Worm (Caenorhabditis elegans): ENCODE measurements around the gene dpf-1.

The dpf-1 gene

DNA sequence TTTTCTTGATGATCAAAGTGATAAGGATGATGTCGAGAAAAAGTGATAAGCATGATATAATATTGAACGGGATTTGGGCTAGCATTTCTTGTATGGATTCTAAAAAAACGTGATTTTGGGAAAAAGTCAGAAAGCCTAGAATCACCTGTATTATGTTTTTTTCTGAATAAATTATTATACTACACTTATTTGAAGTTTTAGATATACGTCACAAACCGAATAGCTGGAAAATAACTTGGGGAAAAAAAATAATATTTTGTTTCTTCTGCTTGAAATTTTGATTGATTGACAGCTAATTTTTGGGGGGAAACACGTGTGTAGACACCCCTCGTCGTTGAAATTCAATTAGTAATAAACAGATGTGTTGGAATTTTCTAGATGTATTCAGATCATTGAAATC, 21.4 kb downstream of the dpf-1 start, which contains the start of gene str-264:
str-264 (minus strand) TSS at position 101 of the 400 bp plus-strand sequence.
- TF ChIP-seq mdl-1 (tag; optimal IDR thresholded peaks at IDR 0.05) (no peak), snpc-4 (tag; optimal IDR thresholded peaks at IDR 0.05) (no peak), ama-1 (optimal IDR thresholded peaks at IDR 0.05) (no peak), lin-15B (tag; optimal IDR thresholded peaks at IDR 0.05) (no peak), eor-1 (tag; optimal IDR thresholded peaks at IDR 0.05) (no peak), ZK546.5 (tag; optimal IDR thresholded peaks at IDR 0.05) (no peak), zag-1 (tag; optimal IDR thresholded peaks at IDR 0.05) (no peak), jun-1 (tag; optimal IDR thresholded peaks at IDR 0.05) (no peak), fkh-10 (GFP tag; optimal IDR thresholded peaks at IDR 0.05) (no peak), R02D3.7 (tag; optimal IDR thresholded peaks at IDR 0.05) (no peak), nhr-23 (tag; optimal IDR thresholded peaks at IDR 0.05) (no peak), ceh-82 (tag; optimal IDR thresholded peaks at IDR 0.05) (no peak), nhr-237 (tag; optimal IDR thresholded peaks at IDR 0.05) (no peak), nhr-11 (tag; optimal IDR thresholded peaks at IDR 0.05) (no peak), nhr-25 (tag; optimal IDR thresholded peaks at IDR 0.05) (no peak)

DNA sequence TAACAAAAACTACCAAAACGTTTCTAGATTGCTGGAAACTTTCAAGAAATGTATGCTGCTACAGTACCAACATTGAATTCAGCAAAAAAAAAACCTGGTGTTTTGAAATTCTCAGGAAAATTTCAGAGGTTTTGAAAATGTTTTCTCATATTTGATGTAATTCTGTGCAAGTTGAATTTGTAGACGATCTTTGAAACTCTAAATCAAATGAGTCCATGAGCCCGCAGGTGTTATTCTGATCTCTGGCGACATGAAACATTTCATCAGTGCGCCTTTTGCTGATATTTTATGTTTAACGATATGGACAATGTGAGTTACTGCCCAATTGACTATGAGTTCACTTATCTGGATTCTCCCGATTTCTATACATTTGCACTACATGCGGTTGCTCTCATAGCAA, 22.6 kb downstream of the dpf-1 start, which contains the start of gene srh-218:
srh-218 (plus strand) TSS at position 301 of the 400 bp plus-strand sequence.
- TF ChIP-seq nhr-28 (tag; optimal IDR thresholded peaks at IDR 0.05) (no peak), skn-1 (tag; optimal IDR thresholded peaks at IDR 0.05) (no peak), egl-5 (tag; optimal IDR thresholded peaks at IDR 0.05) (no peak), unc-39 (tag; optimal IDR thresholded peaks at IDR 0.05) (no peak), pqm-1 (tag; optimal IDR thresholded peaks at IDR 0.05) (no peak), aly-2 (tag; optimal IDR thresholded peaks at IDR 0.05) (no peak), elt-3 (tag; optimal IDR thresholded peaks at IDR 0.05) (no peak), jun-1 (tag; optimal IDR thresholded peaks at IDR 0.05) (no peak), elt-1 (tag; optimal IDR thresholded peaks at IDR 0.05) (no peak), lsy-12 (tag; optimal IDR thresholded peaks at IDR 0.05) (no peak), tbx-2 (tag; optimal IDR thresholded peaks at IDR 0.05) (no peak), ama-1 (optimal IDR thresholded peaks at IDR 0.05) (no peak), nhr-237 (tag; optimal IDR thresholded peaks at IDR 0.05) (no peak), eor-1 (tag; optimal IDR thresholded peaks at IDR 0.05) (no peak), egl-27 (tag; optimal IDR thresholded peaks at IDR 0.05) (no peak), nhr-43 (tag; optimal IDR thresholded peaks at IDR 0.05; ENCODE audit: poor library complexity, severe bottlenecking) (no peak), nhr-23 (tag; optimal IDR thresholded peaks at IDR 0.05) (no peak)

DNA sequence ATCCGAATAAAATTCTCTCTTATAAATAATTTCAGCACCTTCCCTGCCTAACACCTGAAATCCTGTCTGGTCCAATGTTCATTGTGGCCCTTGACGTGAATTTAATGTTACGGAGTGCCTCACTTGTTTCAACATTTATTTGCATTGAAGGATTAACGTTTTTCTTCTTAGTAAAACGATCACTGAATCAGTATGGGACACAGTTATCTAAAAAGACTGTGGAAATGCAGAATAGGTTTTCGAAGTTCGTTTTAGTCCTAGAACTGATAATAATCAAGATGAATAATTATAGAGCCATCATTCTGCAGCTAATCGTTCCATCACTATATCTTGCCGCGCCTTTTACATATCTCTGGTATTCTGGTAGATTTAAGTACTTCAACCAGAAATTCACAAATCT, 24.0 kb downstream of the dpf-1 start, which contains the start of gene srh-219:
srh-219 (plus strand) TSS at position 301 of the 400 bp plus-strand sequence.
- TF ChIP-seq nhr-25 (tag; optimal IDR thresholded peaks at IDR 0.05) (no peak), elt-1 (tag; optimal IDR thresholded peaks at IDR 0.05) (no peak), ama-1 (optimal IDR thresholded peaks at IDR 0.05) (no peak), daf-12 (tag; optimal IDR thresholded peaks at IDR 0.05) (no peak), fkh-10 (GFP tag; optimal IDR thresholded peaks at IDR 0.05) (no peak), elt-3 (tag; optimal IDR thresholded peaks at IDR 0.05) (no peak), elt-2 (tag; optimal IDR thresholded peaks at IDR 0.05) (no peak), unc-39 (tag; optimal IDR thresholded peaks at IDR 0.05) (no peak), nhr-76 (tag; optimal IDR thresholded peaks at IDR 0.05) (no peak), ceh-9 (tag; optimal IDR thresholded peaks at IDR 0.05) (no peak), mdl-1 (tag; optimal IDR thresholded peaks at IDR 0.05) (no peak), ceh-28 (tag; optimal IDR thresholded peaks at IDR 0.05) (no peak), ceh-16 (tag; optimal IDR thresholded peaks at IDR 0.05) (no peak), lin-39 (tag; optimal IDR thresholded peaks at IDR 0.05) (no peak)

DNA sequence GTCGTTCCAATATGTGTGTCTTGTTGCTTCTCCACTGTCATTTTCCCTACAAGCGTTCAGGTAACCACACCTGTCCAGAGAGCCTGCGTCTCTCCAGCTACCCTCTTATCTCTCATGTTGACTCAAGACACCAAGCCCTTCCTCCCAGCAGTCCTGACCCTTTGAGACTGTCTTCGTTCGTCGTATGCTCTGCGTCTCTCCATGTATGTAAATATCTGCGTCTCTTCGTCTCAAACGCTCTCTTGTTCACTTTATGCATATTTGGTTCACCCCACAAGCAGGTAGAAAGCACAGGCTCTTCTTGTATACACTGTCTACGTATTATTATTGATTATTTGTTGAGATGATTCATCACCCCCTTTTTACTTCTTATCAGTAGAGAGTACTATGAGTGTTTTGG, 26.6 kb downstream of the dpf-1 start:
- TF ChIP-seq aly-2 (tag; optimal IDR thresholded peaks at IDR 0.05) (no peak), mml-1 (tag; optimal IDR thresholded peaks at IDR 0.05) (no peak), ceh-9 (tag; optimal IDR thresholded peaks at IDR 0.05) (no peak), elt-2 (tag; optimal IDR thresholded peaks at IDR 0.05) (peak; percentile 94), lin-15B (tag; optimal IDR thresholded peaks at IDR 0.05) (no peak), tbx-2 (tag; optimal IDR thresholded peaks at IDR 0.05) (no peak), nhr-11 (tag; optimal IDR thresholded peaks at IDR 0.05) (no peak), nhr-12 (tag; optimal IDR thresholded peaks at IDR 0.05) (no peak), ceh-28 (tag; optimal IDR thresholded peaks at IDR 0.05) (peak; percentile 72), sea-2 (GFP tag; optimal IDR thresholded peaks at IDR 0.05) (no peak), nhr-43 (tag; optimal IDR thresholded peaks at IDR 0.05; ENCODE audit: poor library complexity, severe bottlenecking) (no peak), nhr-28 (tag; optimal IDR thresholded peaks at IDR 0.05) (no peak), egl-27 (tag; optimal IDR thresholded peaks at IDR 0.05) (no peak), nhr-76 (tag; optimal IDR thresholded peaks at IDR 0.05) (no peak), jun-1 (tag; optimal IDR thresholded peaks at IDR 0.05) (peak; percentile 84), ZK546.5 (tag; optimal IDR thresholded peaks at IDR 0.05) (no peak), nfya-1 (tag; optimal IDR thresholded peaks at IDR 0.05; ENCODE audit: insufficient read depth) (no peak), ama-1 (optimal IDR thresholded peaks at IDR 0.05) (no peak), hmg-11 (tag; optimal IDR thresholded peaks at IDR 0.05) (no peak), elt-1 (tag; optimal IDR thresholded peaks at IDR 0.05) (no peak), pha-4 (tag; optimal IDR thresholded peaks at IDR 0.05) (peak; percentile 99), fkh-2 (tag; optimal IDR thresholded peaks at IDR 0.05) (no peak), eor-1 (tag; optimal IDR thresholded peaks at IDR 0.05) (no peak), unc-39 (tag; optimal IDR thresholded peaks at IDR 0.05) (no peak), lsy-12 (tag; optimal IDR thresholded peaks at IDR 0.05) (peak; percentile 20), nhr-25 (tag; optimal IDR thresholded peaks at IDR 0.05) (no peak), egl-5 (tag; optimal IDR thresholded peaks at IDR 0.05) (no peak), pqm-1 (tag; optimal IDR thresholded peaks at IDR 0.05) (peak; percentile 95), nhr-237 (tag; optimal IDR thresholded peaks at IDR 0.05) (no peak)

All from whole organism, L3 larva.